Worm (Caenorhabditis elegans): ENCODE measurements around the gene F59F4.3.

- TF ChIP-seq fkh-10 (GFP tag; optimal IDR thresholded peaks at IDR 0.05) (peak; percentile 38), aly-2 (tag; optimal IDR thresholded peaks at IDR 0.05) (no peak), unc-130 (tag; optimal IDR thresholded peaks at IDR 0.05) (peak; percentile 78), nhr-76 (tag; optimal IDR thresholded peaks at IDR 0.05) (no peak), nhr-11 (tag; optimal IDR thresholded peaks at IDR 0.05) (no peak), unc-62 (GFP tag; optimal IDR thresholded peaks at IDR 0.05) (no peak), lir-3 (tag; optimal IDR thresholded peaks at IDR 0.05; ENCODE audit: poor library complexity) (peak; percentile 80), mep-1 (tag; optimal IDR thresholded peaks at IDR 0.05) (peak; percentile 84)
These were observed 18.6 kb upstream of the F59F4.3 start, which contains the start of the genes csb-1 and F53H4.4 for ce11 chrX:15865868-15866555.
